Fruit fly (Drosophila melanogaster) whole organism, adult: ENCODE measurements around the gene CG13067.

Experiments used
- CG14711 ChIP-seq: fragments of 200-800 bp; sonication (Bioruptor generic); optimal IDR thresholded peaks from 2 replicates; lab custom pipeline; 2018; ENCODE audit warnings: missing biosample characterization, mild to moderate bottlenecking, missing genetic modification characterization, moderate library complexity
- CG1620 ChIP-seq: fragments of 200-800 bp; sonication (Bioruptor generic); optimal IDR thresholded peaks from 2 replicates; lab custom pipeline; 2016; ENCODE audit warnings: missing biosample characterization, missing genetic modification characterization
- Crg-1 ChIP-seq: fragments of 200-800 bp; sonication (Bioruptor generic); optimal IDR thresholded peaks from 2 replicates; lab custom pipeline; 2016; ENCODE audit warnings: missing biosample characterization, missing genetic modification characterization
- Hr96 ChIP-seq: fragments of 200-800 bp; sonication (Bioruptor generic); optimal IDR thresholded peaks from 2 replicates; lab custom pipeline; 2016; ENCODE audit warnings: missing biosample characterization, missing genetic modification characterization
- Mnt ChIP-seq: fragments of 200-800 bp; sonication (Bioruptor generic); optimal IDR thresholded peaks from 2 replicates; lab custom pipeline; 2016; ENCODE audit warnings: missing biosample characterization, mild to moderate bottlenecking, missing genetic modification characterization
- bab1 ChIP-seq: fragments of 200-800 bp; sonication (Bioruptor generic); optimal IDR thresholded peaks from 3 replicates; lab custom pipeline; 2019; ENCODE audit warnings: missing biosample characterization, mild to moderate bottlenecking, missing genetic modification characterization, moderate library complexity
- cic ChIP-seq: fragments of 200-800 bp; sonication (Bioruptor generic); optimal IDR thresholded peaks from 2 replicates; lab custom pipeline; 2017; ENCODE audit warnings: missing biosample characterization, mild to moderate bottlenecking, missing genetic modification characterization, moderate library complexity
- cnc ChIP-seq, 2 experiments: fragments of >200 bp; optimal IDR thresholded peaks; 2 replicates each; lab custom pipeline; 2017
- kay ChIP-seq: fragments of 200-800 bp; sonication (Bioruptor generic); peaks from one replicate; lab custom pipeline; 2016; ENCODE audit warnings: missing biosample characterization, missing genetic modification characterization, borderline replicate concordance
- ovo ChIP-seq: fragments of 200-800 bp; sonication (Bioruptor generic); optimal IDR thresholded peaks from 2 replicates; lab custom pipeline; 2016; ENCODE audit warnings: missing biosample characterization, missing genetic modification characterization
- toe ChIP-seq: fragments of 200-800 bp; sonication (Bioruptor generic); optimal IDR thresholded peaks from 2 replicates; lab custom pipeline; 2016; ENCODE audit warnings: missing biosample characterization, missing genetic modification characterization

- TF ChIP-seq CG1620 (GFP tag; lab: Kevin White, UChicago) (no peak), Mnt (GFP tag; lab: Kevin White, UChicago) (no peak), bab1 (no peak), Crg-1 (GFP tag; lab: Kevin White, UChicago) (no peak), ovo (GFP tag; lab: Kevin White, UChicago) (no peak), kay (GFP tag; lab: Kevin White, UChicago) (no peak), cic (GFP tag; lab: Kevin White, UChicago) (no peak), CG14711 (no peak), cnc (optimal IDR thresholded peaks at IDR 0.05; lab: Kevin White, UChicago) (no peak), Hr96 (GFP tag; lab: Kevin White, UChicago) (no peak), toe (GFP tag; lab: Kevin White, UChicago) (no peak)
Observed at dm6 chr3L:16308380-16308779, 37.3 kb downstream of the CG13067 start, which contains the start of gene CG13042.
